Worm (Caenorhabditis elegans): ENCODE data around the gene ZK688.5.

DNA sequence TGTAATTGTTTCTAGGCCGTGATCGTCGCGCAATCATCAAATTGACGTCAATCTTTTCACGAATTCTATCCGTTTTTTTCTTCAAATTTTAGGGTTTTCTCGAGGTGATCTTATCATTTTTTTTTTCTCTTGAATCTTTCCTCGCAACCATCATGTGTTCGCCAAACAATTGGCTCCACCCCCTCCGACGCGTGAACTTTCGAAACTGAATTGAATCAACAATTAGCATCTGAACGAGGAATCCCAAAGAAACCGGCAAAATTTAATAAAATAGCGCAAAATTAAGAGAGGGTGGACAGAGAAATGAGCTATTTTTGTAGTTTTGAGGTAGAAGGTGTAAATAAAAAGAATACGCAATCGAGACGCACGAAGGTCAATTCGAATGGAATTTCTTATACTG, 18.6 kb downstream of the ZK688.5 start:
- no peak for TF ChIP-seq tbx-9 (tag; optimal IDR thresholded peaks at IDR 0.05; ENCODE audit: borderline replicate concordance)
- no peak for TF ChIP-seq hmg-20 (GFP tag; IDR thresholded peaks at IDR 0.05)
- no peak for TF ChIP-seq ztf-25 (GFP tag; IDR thresholded peaks at IDR 0.05)
- TF ChIP-seq T07F8.4 (tag; optimal IDR thresholded peaks at IDR 0.05) = no peak
- TF ChIP-seq efl-1 (GFP tag; optimal IDR thresholded peaks at IDR 0.05) = no peak
- no peak for TF ChIP-seq nfyb-1 (GFP tag; IDR thresholded peaks at IDR 0.05)

All from whole organism, young adult.